Fruit fly (Drosophila melanogaster) whole organism, prepupa: ENCODE results near the gene Art3.

ENCODE experiments used
- CG10631 ChIP-seq: fragments of 200-800 bp; sonication (Bioruptor generic); optimal IDR thresholded peaks from 2 replicates; lab custom pipeline; 2016; ENCODE audit warnings: missing biosample characterization, missing genetic modification characterization
- CG10669 ChIP-seq: fragments of 200-800 bp; sonication (Bioruptor generic); optimal IDR thresholded peaks from 3 replicates; lab custom pipeline; 2018; ENCODE audit warnings: missing biosample characterization, mild to moderate bottlenecking, missing genetic modification characterization, moderate library complexity
- CG11294 ChIP-seq: fragments of 200-800 bp; sonication (Bioruptor generic); IDR thresholded peaks from 2 replicates; pipeline ENCODE4 v1.3.6; 2022; ENCODE audit warnings: missing biosample characterization, missing genetic modification characterization
- CG11762 ChIP-seq: fragments of 200-800 bp; sonication (Bioruptor generic); optimal IDR thresholded peaks from 3 replicates; lab custom pipeline; 2016; ENCODE audit warnings: missing biosample characterization, missing genetic modification characterization; ENCODE audit not compliant: insufficient read depth
- CG11902 ChIP-seq: fragments of 200-800 bp; sonication (Bioruptor generic); optimal IDR thresholded peaks from 3 replicates; lab custom pipeline; 2016; ENCODE audit warnings: missing biosample characterization, missing genetic modification characterization
- CG15336 ChIP-seq: fragments of 200-800 bp; sonication (Bioruptor generic); IDR thresholded peaks from 2 replicates; pipeline ENCODE4 v1.3.6; 2022; ENCODE audit warnings: missing biosample characterization, missing genetic modification characterization
- CG1621 ChIP-seq: fragments of 200-800 bp; sonication (Bioruptor generic); optimal IDR thresholded peaks from 3 replicates; lab custom pipeline; 2018; ENCODE audit warnings: missing biosample characterization, mild to moderate bottlenecking, missing genetic modification characterization
- CG31627 ChIP-seq: fragments of 200-800 bp; sonication (Bioruptor generic); optimal IDR thresholded peaks from 3 replicates; lab custom pipeline; 2016; ENCODE audit warnings: missing biosample characterization, missing genetic modification characterization
- CG3919 ChIP-seq: fragments of 200-800 bp; sonication (Bioruptor generic); optimal IDR thresholded peaks from 3 replicates; lab custom pipeline; 2016; ENCODE audit warnings: missing biosample characterization, missing genetic modification characterization
- CG4318 ChIP-seq: fragments of 200-800 bp; sonication (Bioruptor generic); optimal IDR thresholded peaks from 3 replicates; lab custom pipeline; 2017; ENCODE audit warnings: missing biosample characterization, mild to moderate bottlenecking, missing genetic modification characterization
- CG6163 ChIP-seq: fragments of 200-800 bp; sonication (Bioruptor generic); IDR thresholded peaks from 3 replicates; pipeline ENCODE4 v1.3.6; 2022; ENCODE audit warnings: missing biosample characterization, missing genetic modification characterization
- CG6792 ChIP-seq: fragments of 200-800 bp; sonication (Bioruptor generic); optimal IDR thresholded peaks from 3 replicates; lab custom pipeline; 2016; ENCODE audit warnings: missing biosample characterization, missing genetic modification characterization
- CG6808 ChIP-seq: fragments of 200-800 bp; sonication (Bioruptor generic); optimal IDR thresholded peaks from 3 replicates; lab custom pipeline; 2017; ENCODE audit warnings: missing biosample characterization, missing genetic modification characterization, mild to moderate bottlenecking, moderate library complexity, missing genetic modification reagents
- CG6854 ChIP-seq: fragments of 200-800 bp; sonication (Bioruptor generic); optimal IDR thresholded peaks from 2 replicates; lab custom pipeline; 2017; ENCODE audit warnings: missing biosample characterization, mild to moderate bottlenecking, missing genetic modification characterization
- CG8119 ChIP-seq: fragments of 200-800 bp; sonication (Bioruptor generic); IDR thresholded peaks from 3 replicates; pipeline ENCODE4 v1.3.6; 2022; ENCODE audit warnings: missing biosample characterization, missing genetic modification characterization
- CG8632 ChIP-seq: fragments of 200-800 bp; sonication (Bioruptor generic); optimal IDR thresholded peaks from 3 replicates; lab custom pipeline; 2016; ENCODE audit warnings: missing biosample characterization, missing genetic modification characterization
- Eip75B ChIP-seq: fragments of 200-800 bp; sonication (Bioruptor generic); optimal IDR thresholded peaks from 3 replicates; lab custom pipeline; 2016; ENCODE audit warnings: missing biosample characterization, missing genetic modification characterization
- Eip78C ChIP-seq: fragments of 200-800 bp; sonication (Bioruptor generic); peaks from one replicate; lab custom pipeline; 2016; ENCODE audit warnings: missing biosample characterization, missing genetic modification characterization
- Eip93F ChIP-seq: fragments of 200-800 bp; sonication (Bioruptor generic); optimal IDR thresholded peaks from 2 replicates; lab custom pipeline; 2016; ENCODE audit warnings: missing biosample characterization, mild to moderate bottlenecking, missing genetic modification characterization
- Ets21C ChIP-seq: fragments of 200-800 bp; sonication (Bioruptor generic); optimal IDR thresholded peaks from 3 replicates; lab custom pipeline; 2016; ENCODE audit warnings: missing biosample characterization, missing genetic modification characterization
- Ets96B ChIP-seq: fragments of 200-800 bp; optimal IDR thresholded peaks from 2 replicates; lab custom pipeline; 2019; ENCODE audit warnings: missing biosample characterization, mild to moderate bottlenecking, missing genetic modification characterization, moderate library complexity
- Gug ChIP-seq: fragments of 200-800 bp; sonication (Bioruptor generic); IDR thresholded peaks from 2 replicates; pipeline ENCODE4 v1.3.6; 2022; ENCODE audit warnings: missing biosample characterization, missing genetic modification characterization
- Hr38 ChIP-seq: sonication (Bioruptor generic); optimal IDR thresholded peaks from 2 replicates; lab custom pipeline; 2016; ENCODE audit warnings: missing biosample characterization, missing genetic modification characterization
- Hr39 ChIP-seq: fragments of 200-800 bp; sonication (Bioruptor generic); optimal IDR thresholded peaks from 2 replicates; lab custom pipeline; 2016; ENCODE audit warnings: missing biosample characterization, missing genetic modification characterization
- Hr4 ChIP-seq: fragments of 200-800 bp; sonication (Bioruptor generic); optimal IDR thresholded peaks from 3 replicates; lab custom pipeline; 2016; ENCODE audit warnings: missing biosample characterization, missing genetic modification characterization
- OdsH ChIP-seq: fragments of 200-800 bp; sonication (Bioruptor generic); optimal IDR thresholded peaks from 3 replicates; lab custom pipeline; 2016; ENCODE audit warnings: missing biosample characterization, missing genetic modification characterization
- Smox ChIP-seq: fragments of 200-800 bp; sonication (Bioruptor generic); optimal IDR thresholded peaks from 3 replicates; lab custom pipeline; 2016; ENCODE audit warnings: missing biosample characterization, missing genetic modification characterization
- Sox102F ChIP-seq: fragments of 200-800 bp; sonication (Bioruptor generic); optimal IDR thresholded peaks from 2 replicates; lab custom pipeline; 2016; ENCODE audit warnings: missing biosample characterization, mild to moderate bottlenecking, missing genetic modification characterization
- Sox14 ChIP-seq: fragments of 200-800 bp; sonication (Bioruptor generic); optimal IDR thresholded peaks from 3 replicates; lab custom pipeline; 2016; ENCODE audit warnings: missing biosample characterization, missing genetic modification characterization
- Sox15 ChIP-seq: fragments of 200-800 bp; sonication (Bioruptor generic); optimal IDR thresholded peaks from 3 replicates; lab custom pipeline; 2016; ENCODE audit warnings: missing biosample characterization, missing genetic modification characterization
- acj6 ChIP-seq: fragments of 200-800 bp; sonication (Bioruptor generic); optimal IDR thresholded peaks from 3 replicates; lab custom pipeline; 2016; ENCODE audit warnings: missing biosample characterization, missing genetic modification characterization
- dac ChIP-seq: fragments of 200-800 bp; sonication (Bioruptor generic); optimal IDR thresholded peaks from 2 replicates; lab custom pipeline; 2017; ENCODE audit warnings: missing biosample characterization, mild to moderate bottlenecking, missing genetic modification characterization
- dsx ChIP-seq: fragments of 200-800 bp; optimal IDR thresholded peaks from 3 replicates; lab custom pipeline; 2019; ENCODE audit warnings: missing biosample characterization, mild to moderate bottlenecking, missing genetic modification characterization, moderate library complexity; ENCODE audit not compliant: poor library complexity, severe bottlenecking
- eg ChIP-seq: fragments of 200-800 bp; sonication (Bioruptor generic); IDR thresholded peaks from 3 replicates; pipeline ENCODE4 v1.3.6; 2022; ENCODE audit warnings: missing biosample characterization, missing genetic modification characterization
- esn ChIP-seq: fragments of 200-800 bp; sonication (Bioruptor generic); optimal IDR thresholded peaks from 2 replicates; lab custom pipeline; 2016; ENCODE audit warnings: missing biosample characterization, mild to moderate bottlenecking, missing genetic modification characterization, moderate library complexity
- fd59A ChIP-seq: fragments of 200-800 bp; sonication (Bioruptor generic); optimal IDR thresholded peaks from 2 replicates; lab custom pipeline; 2017; ENCODE audit warnings: missing biosample characterization, mild to moderate bottlenecking, missing genetic modification characterization, missing genetic modification reagents
- fd85E ChIP-seq: fragments of 200-800 bp; sonication (Bioruptor generic); optimal IDR thresholded peaks from 3 replicates; lab custom pipeline; 2016; ENCODE audit warnings: missing biosample characterization, missing genetic modification characterization
- fkh ChIP-seq: fragments of 200-800 bp; sonication (Bioruptor generic); optimal IDR thresholded peaks from 3 replicates; lab custom pipeline; 2017; ENCODE audit warnings: missing biosample characterization, mild to moderate bottlenecking, missing genetic modification characterization, moderate library complexity
- lz ChIP-seq: fragments of 200-800 bp; sonication (Bioruptor generic); optimal IDR thresholded peaks from 3 replicates; lab custom pipeline; 2016; ENCODE audit warnings: missing biosample characterization, missing genetic modification characterization
- net ChIP-seq: fragments of 200-800 bp; sonication (Bioruptor generic); optimal IDR thresholded peaks from 3 replicates; lab custom pipeline; 2016; ENCODE audit warnings: missing biosample characterization, missing genetic modification characterization
- pdm3 ChIP-seq: fragments of 200-800 bp; sonication (Bioruptor generic); optimal IDR thresholded peaks from 3 replicates; lab custom pipeline; 2016; ENCODE audit warnings: missing biosample characterization, missing genetic modification characterization
- spab ChIP-seq: fragments of 200-800 bp; sonication (Bioruptor generic); optimal IDR thresholded peaks from 2 replicates; lab custom pipeline; 2017; ENCODE audit warnings: missing biosample characterization, mild to moderate bottlenecking, missing genetic modification characterization, missing genetic modification reagents
- ss ChIP-seq, 2 experiments: fragments of 200-800 bp; sonication (Bioruptor generic); optimal IDR thresholded peaks; 2 replicates in 1 of 2; 3 replicates in 1 of 2; lab custom pipeline; 2017 to 2018; ENCODE audit warnings: mild to moderate bottlenecking in 2 of 2, missing biosample characterization in 2 of 2, missing genetic modification characterization in 2 of 2, moderate library complexity in 1 of 2
- svp ChIP-seq: fragments of 200-800 bp; sonication (Bioruptor generic); peaks from one replicate; lab custom pipeline; 2016; ENCODE audit warnings: missing biosample characterization, missing genetic modification characterization
- topi ChIP-seq: fragments of 200-800 bp; sonication (Bioruptor generic); optimal IDR thresholded peaks from 3 replicates; lab custom pipeline; 2016; ENCODE audit warnings: missing biosample characterization, missing genetic modification characterization
- vri ChIP-seq: fragments of 200-800 bp; sonication (Bioruptor generic); optimal IDR thresholded peaks from 3 replicates; lab custom pipeline; 2016; ENCODE audit warnings: missing biosample characterization, mild to moderate bottlenecking, missing genetic modification characterization

Gene Art3

dm6 chr3R:15208712-15209499, 20.3 kb downstream of the Art3 start, which contains the start of the genes Spn88Eb and Mau2 (continued):
- TF ChIP-seq fd59A (GFP tag; lab: Kevin White, UChicago) (no peak), CG11294 (GFP tag; lab: Robert Waterston, UW) (peak; percentile 43; the same call in 1 of the 2 replicates)

dm6 chr3R:15206273-15206672, 22.9 kb downstream of the Art3 start, which contains the start of gene Spn88Ea:
TSS of gene Spn88Ea (minus strand) at chr3R:15206447.
- TF ChIP-seq Ets21C (GFP tag; lab: Kevin White, UChicago) (no peak), Eip78C (GFP tag; lab: Kevin White, UChicago) (peak; percentile 59), Gug (GFP tag; lab: Robert Waterston, UW) (no peak), spab (GFP tag; lab: Kevin White, UChicago) (no peak), ss (GFP tag; optimal IDR thresholded peaks at IDR 0.05; lab: Kevin White, UChicago) (no peak), Hr39 (GFP tag; lab: Kevin White, UChicago) (no peak), Sox15 (no peak), CG1621 (tag; lab: Kevin White, UChicago) (peak; percentile 5), dsx (GFP tag; lab: Kevin White, UChicago) (peak; percentile 13), CG15336 (GFP tag; lab: Robert Waterston, UW) (peak; percentile 35; the same call in 1 of the 2 replicates), Sox14 (no peak), Eip75B (GFP tag; lab: Kevin White, UChicago) (no peak), CG6163 (peak; percentile 37; the same call in 2 of the 3 replicates), lz (GFP tag; lab: Kevin White, UChicago) (peak; percentile 1), CG31627 (GFP tag; lab: Kevin White, UChicago) (no peak), eg (GFP tag; lab: Robert Waterston, UW) (peak; percentile 46; the same call in 1 of the 3 replicates), CG3919 (GFP tag; lab: Kevin White, UChicago) (peak; percentile 25)
- TF ChIP-seq, all 60 proteins: peak for 8

- TF ChIP-seq Eip78C (GFP tag; lab: Kevin White, UChicago) (no peak), Hr4 (GFP tag; lab: Kevin White, UChicago) (no peak), CG6808 (GFP tag; lab: Kevin White, UChicago) (no peak), Eip75B (GFP tag; lab: Kevin White, UChicago) (no peak), CG4318 (GFP tag; lab: Kevin White, UChicago) (no peak), Eip93F (GFP tag; lab: Kevin White, UChicago) (no peak), CG31627 (GFP tag; lab: Kevin White, UChicago) (no peak), esn (GFP tag; lab: Kevin White, UChicago) (no peak), fd85E (GFP tag; lab: Kevin White, UChicago) (no peak), dac (no peak), vri (GFP tag; lab: Kevin White, UChicago) (peak; percentile 32), Sox102F (GFP tag; lab: Kevin White, UChicago) (no peak), CG6792 (GFP tag; lab: Kevin White, UChicago) (no peak), CG11902 (GFP tag; lab: Kevin White, UChicago) (no peak), CG10669 (GFP tag; lab: Kevin White, UChicago) (no peak), CG8632 (GFP tag; lab: Kevin White, UChicago) (no peak), Hr38 (GFP tag; lab: Kevin White, UChicago) (no peak), CG10631 (GFP tag; lab: Kevin White, UChicago) (no peak), Ets96B (tag; lab: Kevin White, UChicago) (no peak), CG11294 (GFP tag; lab: Robert Waterston, UW) (no peak), fkh (no peak), CG11762 (GFP tag; lab: Kevin White, UChicago) (no peak), acj6 (GFP tag; lab: Kevin White, UChicago) (no peak), CG6854 (GFP tag; lab: Kevin White, UChicago) (peak; percentile 42), OdsH (no peak), Smox (GFP tag; lab: Kevin White, UChicago) (no peak), CG8119 (no peak), eg (GFP tag; lab: Robert Waterston, UW) (0 out of 3 replicates have a peak, but pooled peaks have one; percentile 44), svp (GFP tag; lab: Kevin White, UChicago) (no peak), CG1621 (tag; lab: Kevin White, UChicago) (no peak), net (GFP tag; lab: Kevin White, UChicago) (no peak), Sox15 (no peak), topi (GFP tag; lab: Kevin White, UChicago) (no peak), pdm3 (no peak)
Observed at dm6 chr3R:15205223-15205622, 24.0 kb downstream of the Art3 start.
